Worm (Caenorhabditis elegans): ENCODE results near the gene grl-19.

Gene grl-19

ce11 chrIV:252454-252853, at the start of gene grl-19:
grl-19 (minus strand) TSS chrIV:252554.
- TF ChIP-seq W03F9.2 (tag; optimal IDR thresholded peaks at IDR 0.05) (no peak), dao-5 (tag; optimal IDR thresholded peaks at IDR 0.05) (no peak), him-1 (tag; optimal IDR thresholded peaks at IDR 0.05) (no peak)

ce11 chrIV:300307-300706, 48.0 kb upstream of the grl-19 start:
- TF ChIP-seq W03F9.2 (tag; optimal IDR thresholded peaks at IDR 0.05): no peak
- no peak for TF ChIP-seq dao-5 (tag; optimal IDR thresholded peaks at IDR 0.05)
- TF ChIP-seq him-1 (tag; optimal IDR thresholded peaks at IDR 0.05): no peak

- TF ChIP-seq W03F9.2 (tag; optimal IDR thresholded peaks at IDR 0.05): no peak
- no peak for TF ChIP-seq him-1 (tag; optimal IDR thresholded peaks at IDR 0.05)
- no peak for TF ChIP-seq dao-5 (tag; optimal IDR thresholded peaks at IDR 0.05)
These were observed 46.8 kb upstream of the grl-19 start for ce11 chrIV:299190-299589.

ce11 chrIV:298204-298603, 45.9 kb upstream of the grl-19 start, which contains the start of gene pnp-1:
pnp-1 (minus strand) TSS chrIV:298304.
- no peak for TF ChIP-seq W03F9.2 (tag; optimal IDR thresholded peaks at IDR 0.05)

ce11 chrIV:296849-297248, 44.5 kb upstream of the grl-19 start:
- no peak for TF ChIP-seq dao-5 (tag; optimal IDR thresholded peaks at IDR 0.05)
- peak; percentile 27 for TF ChIP-seq W03F9.2 (tag; optimal IDR thresholded peaks at IDR 0.05)

ce11 chrIV:295734-296201, 43.4 kb upstream of the grl-19 start:
- TF ChIP-seq W03F9.2 (tag; optimal IDR thresholded peaks at IDR 0.05) (no peak), dao-5 (tag; optimal IDR thresholded peaks at IDR 0.05) (no peak), him-1 (tag; optimal IDR thresholded peaks at IDR 0.05) (no peak)

ce11 chrIV:294737-295136, 42.4 kb upstream of the grl-19 start:
- TF ChIP-seq him-1 (tag; optimal IDR thresholded peaks at IDR 0.05) (no peak), dao-5 (tag; optimal IDR thresholded peaks at IDR 0.05) (no peak), W03F9.2 (tag; optimal IDR thresholded peaks at IDR 0.05) (no peak)

- TF ChIP-seq W03F9.2 (tag; optimal IDR thresholded peaks at IDR 0.05) (no peak), dao-5 (tag; optimal IDR thresholded peaks at IDR 0.05) (no peak), him-1 (tag; optimal IDR thresholded peaks at IDR 0.05) (no peak)
These were observed 41.8 kb upstream of the grl-19 start for ce11 chrIV:293995-294700.

- TF ChIP-seq him-1 (tag; optimal IDR thresholded peaks at IDR 0.05) (no peak), W03F9.2 (tag; optimal IDR thresholded peaks at IDR 0.05) (no peak), dao-5 (tag; optimal IDR thresholded peaks at IDR 0.05) (no peak)
These were observed 40.9 kb upstream of the grl-19 start for ce11 chrIV:293163-293755.

- TF ChIP-seq him-1 (tag; optimal IDR thresholded peaks at IDR 0.05) (no peak), dao-5 (tag; optimal IDR thresholded peaks at IDR 0.05) (no peak), W03F9.2 (tag; optimal IDR thresholded peaks at IDR 0.05) (no peak)
These were observed 39.6 kb upstream of the grl-19 start for ce11 chrIV:291851-292367.

ce11 chrIV:291356-291755, 39.0 kb upstream of the grl-19 start, which contains the start of gene T21D12.7:
T21D12.7 (minus strand) TSS chrIV:291456.
- TF ChIP-seq dao-5 (tag; optimal IDR thresholded peaks at IDR 0.05) (no peak), him-1 (tag; optimal IDR thresholded peaks at IDR 0.05) (no peak), W03F9.2 (tag; optimal IDR thresholded peaks at IDR 0.05) (no peak)

- TF ChIP-seq W03F9.2 (tag; optimal IDR thresholded peaks at IDR 0.05): no peak
- no peak for TF ChIP-seq him-1 (tag; optimal IDR thresholded peaks at IDR 0.05)
- TF ChIP-seq dao-5 (tag; optimal IDR thresholded peaks at IDR 0.05): no peak
These were observed 38.0 kb upstream of the grl-19 start for ce11 chrIV:290387-290786.

- no peak for TF ChIP-seq dao-5 (tag; optimal IDR thresholded peaks at IDR 0.05)
- no peak for TF ChIP-seq him-1 (tag; optimal IDR thresholded peaks at IDR 0.05)
- no peak for TF ChIP-seq W03F9.2 (tag; optimal IDR thresholded peaks at IDR 0.05)
These were observed 35.7 kb upstream of the grl-19 start, which contains the start of gene T21D12.14 for ce11 chrIV:288027-288426. T21D12.14 (minus strand) TSS chrIV:288127.

- TF ChIP-seq dao-5 (tag; optimal IDR thresholded peaks at IDR 0.05) (no peak), W03F9.2 (tag; optimal IDR thresholded peaks at IDR 0.05) (no peak), him-1 (tag; optimal IDR thresholded peaks at IDR 0.05) (no peak)
These were observed 31.0 kb upstream of the grl-19 start, which contains the start of gene best-19 for ce11 chrIV:283347-283746. best-19 (plus strand) TSS chrIV:283647.

Measured in whole organism, L4/young adult.